Worm (Caenorhabditis elegans) whole organism, mixed stage, embryonic: Measurements from ENCODE around the gene Y38H6C.23.

Experiments used
- bed-3 ChIP-seq: fragments of 200-800 bp; sonication (Bioruptor generic); optimal IDR thresholded peaks from 3 replicates; lab custom pipeline; 2018; ENCODE audit warnings: mild to moderate bottlenecking, missing genetic modification characterization, moderate library complexity, missing compliant biosample characterization
- drap-1 ChIP-seq: fragments of 200-800 bp; sonication (Bioruptor generic); optimal IDR thresholded peaks from 3 replicates; lab custom pipeline; 2018; ENCODE audit warnings: mild to moderate bottlenecking, missing genetic modification characterization, missing compliant biosample characterization
- elt-1 ChIP-seq: sonication (generic microtip); optimal IDR thresholded peaks from 2 replicates; lab custom pipeline; 2017; ENCODE audit warnings: missing genetic modification characterization, mild to moderate bottlenecking, missing compliant biosample characterization, antibody characterized with exemption, moderate library complexity, borderline replicate concordance; ENCODE audit not compliant: insufficient read depth
- lin-13 ChIP-seq: fragments of 150-350 bp; optimal IDR thresholded peaks from 2 replicates; lab custom pipeline; 2014; ENCODE audit warnings: missing biosample characterization, missing genetic modification characterization
- lin-32 ChIP-seq: fragments of 200-800 bp; sonication (Bioruptor generic); optimal IDR thresholded peaks from 2 replicates; lab custom pipeline; 2018; ENCODE audit warnings: mild to moderate bottlenecking, missing genetic modification characterization, missing compliant biosample characterization
- mep-1 ChIP-seq: fragments of 150-350 bp; optimal IDR thresholded peaks from 2 replicates; lab custom pipeline; 2017; ENCODE audit warnings: missing biosample characterization, missing genetic modification reagents, missing genetic modification characterization, inconsistent platforms
- nhr-12 ChIP-seq: fragments of 150-350 bp; optimal IDR thresholded peaks from 2 replicates; lab custom pipeline; 2014; ENCODE audit warnings: missing biosample characterization, missing genetic modification characterization
- nhr-2 ChIP-seq: fragments of 150-350 bp; optimal IDR thresholded peaks from 2 replicates; lab custom pipeline; 2014; ENCODE audit warnings: missing biosample characterization, missing genetic modification characterization
- nhr-28 ChIP-seq: fragments of 150-350 bp; optimal IDR thresholded peaks from 2 replicates; lab custom pipeline; 2014; ENCODE audit warnings: missing biosample characterization, missing genetic modification characterization
- nhr-76 ChIP-seq: sonication (generic microtip); optimal IDR thresholded peaks from 2 replicates; lab custom pipeline; 2017; ENCODE audit warnings: missing biosample characterization, missing genetic modification characterization
- pha-4 ChIP-seq: fragments of 150-350 bp; optimal IDR thresholded peaks from 2 replicates; lab custom pipeline; 2018; ENCODE audit warnings: missing biosample characterization, missing genetic modification reagents, missing genetic modification characterization
- sptf-1 ChIP-seq: sonication (generic microtip); optimal IDR thresholded peaks from 2 replicates; lab custom pipeline; 2017; ENCODE audit warnings: mild to moderate bottlenecking, missing genetic modification characterization, moderate library complexity, missing compliant biosample characterization
- unc-62 ChIP-seq: fragments of 150-350 bp; optimal IDR thresholded peaks from 2 replicates; lab custom pipeline; 2014; ENCODE audit warnings: missing biosample characterization, missing genetic modification reagents, missing genetic modification characterization
- ztf-11 ChIP-seq: fragments of 150-350 bp; optimal IDR thresholded peaks from 2 replicates; lab custom pipeline; 2014; ENCODE audit warnings: missing biosample characterization, missing genetic modification characterization

DNA sequence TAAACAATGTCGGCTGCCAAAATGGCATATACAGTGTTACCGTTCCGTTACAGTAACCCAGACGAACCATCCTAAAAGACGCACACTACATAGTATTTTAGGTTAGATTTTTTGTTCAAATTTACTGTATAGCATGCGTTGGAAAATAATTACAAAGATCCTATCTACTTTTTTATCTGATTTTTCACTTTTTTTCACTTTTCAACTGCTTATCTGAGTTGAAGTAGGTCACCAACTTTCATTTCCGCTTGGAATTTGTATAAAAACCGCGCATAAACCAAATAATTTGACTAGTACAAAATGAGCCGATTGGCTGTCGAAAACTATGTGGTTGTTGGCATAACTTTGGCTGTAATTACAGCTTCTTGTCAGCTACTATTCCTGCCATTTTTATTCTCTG is 43.6 kb upstream of the Y38H6C.23 start, which contains the start of gene col-163:
- TF ChIP-seq ztf-11 (tag; lab: Kevin White, UChicago) (no peak), nhr-2 (tag; lab: Kevin White, UChicago) (no peak), elt-1 (no peak), nhr-28 (tag; lab: Kevin White, UChicago) (no peak), unc-62 (GFP tag; lab: Kevin White, UChicago) (no peak), mep-1 (tag; lab: Kevin White, UChicago) (no peak), lin-13 (tag; lab: Kevin White, UChicago) (no peak), drap-1 (GFP tag; lab: Kevin White, UChicago) (no peak), pha-4 (tag; lab: Kevin White, UChicago) (no peak), sptf-1 (no peak), bed-3 (GFP tag; lab: Kevin White, UChicago) (no peak), nhr-12 (no peak), nhr-76 (tag; lab: Kevin White, UChicago) (no peak), lin-32 (GFP tag; lab: Kevin White, UChicago) (no peak)
